Worm (Caenorhabditis elegans) whole organism, mixed stage, embryonic: ENCODE data around the gene D2096.13.

Source experiments
- blmp-1 ChIP-seq: fragments of 150-350 bp; optimal IDR thresholded peaks from 2 replicates; lab custom pipeline; 2014; ENCODE audit warnings: missing biosample characterization, missing genetic modification characterization
- ceh-43 ChIP-seq: fragments of 200-800 bp; sonication (Bioruptor generic); optimal IDR thresholded peaks from 2 replicates; lab custom pipeline; 2018; ENCODE audit warnings: mild to moderate bottlenecking, missing genetic modification characterization, moderate library complexity, missing compliant biosample characterization
- ceh-83 ChIP-seq: fragments of 200-800 bp; sonication (Bioruptor generic); optimal IDR thresholded peaks from 2 replicates; lab custom pipeline; 2018; ENCODE audit warnings: mild to moderate bottlenecking, missing genetic modification characterization, missing compliant biosample characterization
- ces-1 ChIP-seq: fragments of 150-350 bp; optimal IDR thresholded peaks from 2 replicates; lab custom pipeline; 2014; ENCODE audit warnings: missing biosample characterization, missing genetic modification reagents, missing genetic modification characterization
- cnd-1 ChIP-seq: fragments of 200-800 bp; sonication (Bioruptor generic); optimal IDR thresholded peaks from 2 replicates; lab custom pipeline; 2018; ENCODE audit warnings: mild to moderate bottlenecking, missing genetic modification characterization, missing compliant biosample characterization
- drap-1 ChIP-seq: fragments of 200-800 bp; sonication (Bioruptor generic); optimal IDR thresholded peaks from 3 replicates; lab custom pipeline; 2018; ENCODE audit warnings: mild to moderate bottlenecking, missing genetic modification characterization, missing compliant biosample characterization
- elt-1 ChIP-seq: sonication (generic microtip); optimal IDR thresholded peaks from 2 replicates; lab custom pipeline; 2017; ENCODE audit warnings: missing genetic modification characterization, mild to moderate bottlenecking, missing compliant biosample characterization, antibody characterized with exemption, moderate library complexity, borderline replicate concordance; ENCODE audit not compliant: insufficient read depth
- flh-1 ChIP-seq: fragments of 200-800 bp; sonication (Bioruptor generic); optimal IDR thresholded peaks from 2 replicates; lab custom pipeline; 2018; ENCODE audit warnings: mild to moderate bottlenecking, missing genetic modification characterization, moderate library complexity, missing compliant biosample characterization
- ham-2 ChIP-seq: fragments of 200-800 bp; sonication (Bioruptor generic); optimal IDR thresholded peaks from 2 replicates; lab custom pipeline; 2018; ENCODE audit warnings: mild to moderate bottlenecking, missing genetic modification characterization, missing compliant biosample characterization
- hlh-1 ChIP-seq: fragments of 150-350 bp; optimal IDR thresholded peaks from 2 replicates; lab custom pipeline; 2014; ENCODE audit warnings: missing biosample characterization, missing genetic modification reagents, missing genetic modification characterization
- lin-32 ChIP-seq: fragments of 200-800 bp; sonication (Bioruptor generic); optimal IDR thresholded peaks from 2 replicates; lab custom pipeline; 2018; ENCODE audit warnings: mild to moderate bottlenecking, missing genetic modification characterization, missing compliant biosample characterization
- lsy-2 ChIP-seq: fragments of 150-350 bp; optimal IDR thresholded peaks from 2 replicates; lab custom pipeline; 2014; ENCODE audit warnings: missing biosample characterization, missing genetic modification characterization
- mep-1 ChIP-seq: fragments of 150-350 bp; optimal IDR thresholded peaks from 2 replicates; lab custom pipeline; 2017; ENCODE audit warnings: missing biosample characterization, missing genetic modification reagents, missing genetic modification characterization, inconsistent platforms
- mls-2 ChIP-seq: sonication (generic microtip); optimal IDR thresholded peaks from 2 replicates; lab custom pipeline; 2016; ENCODE audit warnings: mild to moderate bottlenecking, missing genetic modification characterization, moderate library complexity, missing compliant biosample characterization
- nhr-12 ChIP-seq: fragments of 150-350 bp; optimal IDR thresholded peaks from 2 replicates; lab custom pipeline; 2014; ENCODE audit warnings: missing biosample characterization, missing genetic modification characterization
- nhr-2 ChIP-seq: fragments of 150-350 bp; optimal IDR thresholded peaks from 2 replicates; lab custom pipeline; 2014; ENCODE audit warnings: missing biosample characterization, missing genetic modification characterization
- nhr-237 ChIP-seq: fragments of 150-350 bp; optimal IDR thresholded peaks from 2 replicates; lab custom pipeline; 2014; ENCODE audit warnings: missing biosample characterization, missing genetic modification characterization
- nhr-76 ChIP-seq: sonication (generic microtip); optimal IDR thresholded peaks from 2 replicates; lab custom pipeline; 2017; ENCODE audit warnings: missing biosample characterization, missing genetic modification characterization
- sem-2 ChIP-seq: fragments of 200-800 bp; sonication (Bioruptor generic); optimal IDR thresholded peaks from 2 replicates; lab custom pipeline; 2018; ENCODE audit warnings: mild to moderate bottlenecking, missing genetic modification characterization, missing compliant biosample characterization
- sptf-1 ChIP-seq: sonication (generic microtip); optimal IDR thresholded peaks from 2 replicates; lab custom pipeline; 2017; ENCODE audit warnings: mild to moderate bottlenecking, missing genetic modification characterization, moderate library complexity, missing compliant biosample characterization
- tbx-8 ChIP-seq: fragments of 200-800 bp; sonication (Bioruptor generic); optimal IDR thresholded peaks from 2 replicates; lab custom pipeline; 2018; ENCODE audit warnings: mild to moderate bottlenecking, missing genetic modification characterization, moderate library complexity, missing compliant biosample characterization
- unc-39 ChIP-seq: fragments of 150-350 bp; optimal IDR thresholded peaks from 2 replicates; lab custom pipeline; 2014; ENCODE audit warnings: missing biosample characterization, missing genetic modification characterization
- unc-62 ChIP-seq: fragments of 150-350 bp; optimal IDR thresholded peaks from 2 replicates; lab custom pipeline; 2014; ENCODE audit warnings: missing biosample characterization, missing genetic modification reagents, missing genetic modification characterization

The D2096.13 gene

ce11 chrIV:8317800-8318199 is 40.6 kb downstream of the D2096.13 start:
- TF ChIP-seq ceh-43 (GFP tag; lab: Kevin White, UChicago) = no peak
- TF ChIP-seq nhr-76 (tag; lab: Kevin White, UChicago) = no peak
- no peak for TF ChIP-seq mls-2 (tag; lab: Kevin White, UChicago)
- TF ChIP-seq ham-2 (GFP tag; lab: Kevin White, UChicago) = no peak
- no peak for TF ChIP-seq drap-1 (GFP tag; lab: Kevin White, UChicago)
- no peak for TF ChIP-seq lin-32 (GFP tag; lab: Kevin White, UChicago)
- no peak for TF ChIP-seq elt-1 (tag; lab: Kevin White, UChicago)
- TF ChIP-seq nhr-237 (tag; lab: Kevin White, UChicago) = no peak
- no peak for TF ChIP-seq nhr-12 (tag; lab: Kevin White, UChicago)
- no peak for TF ChIP-seq unc-39 (tag; lab: Kevin White, UChicago)
- TF ChIP-seq flh-1 = no peak
- TF ChIP-seq, all 35 proteins: peak for 0

ce11 chrIV:8312846-8313245 is 45.5 kb downstream of the D2096.13 start, which contains the start of gene F35H10.10:
Gene F35H10.10 (minus strand): TSS chrIV:8312946.
- TF ChIP-seq sem-2 (no peak), ces-1 (GFP tag; lab: Kevin White, UChicago) (no peak), tbx-8 (GFP tag; lab: Kevin White, UChicago) (no peak), sptf-1 (tag; lab: Kevin White, UChicago) (no peak), cnd-1 (no peak), mep-1 (no peak), nhr-2 (no peak)
- TF ChIP-seq, all 35 proteins: peak for 0

ce11 chrIV:8312105-8312504 is 46.3 kb downstream of the D2096.13 start:
- TF ChIP-seq blmp-1 (tag; lab: Kevin White, UChicago) (no peak), sptf-1 (tag; lab: Kevin White, UChicago) (no peak), nhr-76 (tag; lab: Kevin White, UChicago) (no peak), ham-2 (GFP tag; lab: Kevin White, UChicago) (no peak), elt-1 (tag; lab: Kevin White, UChicago) (no peak), ceh-83 (GFP tag; lab: Kevin White, UChicago) (no peak), hlh-1 (tag; lab: Kevin White, UChicago) (no peak), unc-62 (GFP tag; lab: Kevin White, UChicago) (no peak), lsy-2 (no peak), tbx-8 (GFP tag; lab: Kevin White, UChicago) (no peak)
